Fruit fly (Drosophila melanogaster) whole organism, adult: ENCODE measurements around the gene ClpX.

Source experiments
- CG11617 ChIP-seq: fragments of 200-800 bp; sonication (Bioruptor generic); optimal IDR thresholded peaks from 2 replicates; lab custom pipeline; 2017; ENCODE audit warnings: mild to moderate bottlenecking, missing biosample characterization, missing genetic modification reagents, missing genetic modification characterization
- CG14711 ChIP-seq: fragments of 200-800 bp; sonication (Bioruptor generic); optimal IDR thresholded peaks from 2 replicates; lab custom pipeline; 2018; ENCODE audit warnings: missing biosample characterization, mild to moderate bottlenecking, missing genetic modification characterization, moderate library complexity
- CG5204 ChIP-seq: fragments of 200-800 bp; sonication (Bioruptor generic); optimal IDR thresholded peaks from 2 replicates; lab custom pipeline; 2016; ENCODE audit warnings: missing biosample characterization, missing genetic modification characterization
- CG7101 ChIP-seq: fragments of 200-800 bp; sonication (Bioruptor generic); optimal IDR thresholded peaks from 2 replicates; lab custom pipeline; 2018; ENCODE audit warnings: missing biosample characterization, mild to moderate bottlenecking, missing genetic modification characterization, moderate library complexity
- Clk ChIP-seq: fragments of 200-800 bp; sonication (Bioruptor generic); optimal IDR thresholded peaks from 2 replicates; lab custom pipeline; 2017; ENCODE audit warnings: missing biosample characterization, missing genetic modification characterization
- Crg-1 ChIP-seq: fragments of 200-800 bp; sonication (Bioruptor generic); optimal IDR thresholded peaks from 2 replicates; lab custom pipeline; 2016; ENCODE audit warnings: missing biosample characterization, missing genetic modification characterization
- cic ChIP-seq: fragments of 200-800 bp; sonication (Bioruptor generic); optimal IDR thresholded peaks from 2 replicates; lab custom pipeline; 2017; ENCODE audit warnings: missing biosample characterization, mild to moderate bottlenecking, missing genetic modification characterization, moderate library complexity
- cnc ChIP-seq, 2 experiments: fragments of >200 bp; optimal IDR thresholded peaks; 2 replicates each; lab custom pipeline; 2017
- pad ChIP-seq: fragments of 200-800 bp; sonication (Bioruptor generic); optimal IDR thresholded peaks from 3 replicates; lab custom pipeline; 2017; ENCODE audit warnings: missing biosample characterization, missing genetic modification characterization, mild to moderate bottlenecking, moderate library complexity, missing genetic modification reagents
- tj ChIP-seq: fragments of 200-800 bp; sonication (Bioruptor generic); optimal IDR thresholded peaks from 3 replicates; lab custom pipeline; 2017; ENCODE audit warnings: missing biosample characterization, mild to moderate bottlenecking, missing genetic modification characterization, moderate library complexity

dm6 chr3R:19858944-19859343 lies 44.5 kb downstream of the ClpX start:
- no peak for TF ChIP-seq CG5204 (GFP tag; lab: Kevin White, UChicago)
- peak in 1 of 2 experiments; percentile 4 for TF ChIP-seq cnc (optimal IDR thresholded peaks at IDR 0.05; lab: Kevin White, UChicago)
- TF ChIP-seq cic (GFP tag; lab: Kevin White, UChicago): no peak
- no peak for TF ChIP-seq CG14711 (tag; lab: Kevin White, UChicago)
- no peak for TF ChIP-seq CG7101 (tag; lab: Kevin White, UChicago)
- TF ChIP-seq pad (GFP tag; lab: Kevin White, UChicago): no peak
- TF ChIP-seq CG11617 (GFP tag; lab: Kevin White, UChicago): no peak
- TF ChIP-seq Clk (GFP tag; lab: Kevin White, UChicago): no peak
- TF ChIP-seq Crg-1 (GFP tag; lab: Kevin White, UChicago): no peak
- TF ChIP-seq tj (GFP tag; lab: Kevin White, UChicago): no peak
